Worm (Caenorhabditis elegans) whole organism, L4 larva: ENCODE data around the gene T08B6.4.

Experiments used
- ama-1 ChIP-seq: fragments of 150-350 bp; optimal IDR thresholded peaks from 2 replicates; lab custom pipeline; 2014; ENCODE audit warnings: inconsistent platforms, mixed read lengths
- ces-1 ChIP-seq: fragments of 150-350 bp; sonication (generic microtip); optimal IDR thresholded peaks from 4 replicates; lab custom pipeline; 2014; ENCODE audit warnings: missing biosample characterization, missing genetic modification reagents, missing genetic modification characterization
- dpl-1 ChIP-seq: fragments of 150-350 bp; optimal IDR thresholded peaks from 2 replicates; lab custom pipeline; 2014; ENCODE audit warnings: missing biosample characterization, missing genetic modification reagents, missing genetic modification characterization
- fos-1 ChIP-seq: fragments of 150-350 bp; optimal IDR thresholded peaks from 2 replicates; lab custom pipeline; 2014; ENCODE audit warnings: missing biosample characterization, missing genetic modification characterization
- gei-8 ChIP-seq: fragments of 200-800 bp; sonication (Bioruptor generic); optimal IDR thresholded peaks from 2 replicates; lab custom pipeline; 2018; ENCODE audit warnings: mild to moderate bottlenecking, missing genetic modification characterization, missing compliant biosample characterization
- nhr-11 ChIP-seq: fragments of 150-350 bp; optimal IDR thresholded peaks from 2 replicates; lab custom pipeline; 2014; ENCODE audit warnings: missing biosample characterization, missing genetic modification characterization
- pha-4 ChIP-seq, 2 experiments: fragments of 150-350 bp in 1 of 2; fragments of 200-800 bp in 1 of 2; sonication (Bioruptor generic) in 1 of 2; IDR thresholded peaks in 1 of 2; optimal IDR thresholded peaks in 1 of 2; 2 replicates each; pipeline versions ENCODE4 v1.3.6 to Lab custom; 2014 to 2022; ENCODE audit warnings: missing genetic modification characterization in 2 of 2, missing genetic modification reagents in 2 of 2, missing biosample characterization in 1 of 2, missing compliant biosample characterization in 1 of 2
- vab-7 ChIP-seq: fragments of 200-800 bp; sonication (Bioruptor generic); IDR thresholded peaks from 2 replicates; pipeline ENCODE4 v1.3.6; 2022; ENCODE audit warnings: missing genetic modification reagents, missing genetic modification characterization, missing compliant biosample characterization
- zag-1 ChIP-seq: fragments of 150-350 bp; optimal IDR thresholded peaks from 2 replicates; lab custom pipeline; 2014; ENCODE audit warnings: missing biosample characterization, missing genetic modification characterization

ce11 chrIV:4930045-4930444 is 24.6 kb downstream of the T08B6.4 start, which contains the start of gene Y9C9A.8:
- TF ChIP-seq pha-4 (GFP tag; IDR thresholded peaks at IDR 0.05; lab: Robert Waterston, UW), result no peak
- no peak for TF ChIP-seq pha-4 (tag; optimal IDR thresholded peaks at IDR 0.05; lab: Kevin White, UChicago)
- no peak for TF ChIP-seq ces-1 (GFP tag; lab: Kevin White, UChicago)
- no peak for TF ChIP-seq zag-1
- no peak for TF ChIP-seq nhr-11 (tag; lab: Kevin White, UChicago)
- no peak for TF ChIP-seq fos-1 (tag; lab: Kevin White, UChicago)
- no peak for TF ChIP-seq vab-7 (GFP tag; lab: Robert Waterston, UW)
- no peak for TF ChIP-seq dpl-1
- TF ChIP-seq ama-1 (lab: Kevin White, UChicago), result no peak
- no peak for TF ChIP-seq gei-8 (GFP tag; lab: Kevin White, UChicago)
